Worm (Caenorhabditis elegans) whole organism, midembryonic: ENCODE results near the gene D1086.12.

Experiments
- flt-1 ChIP-seq: fragments of 200-800 bp; sonication (Bioruptor generic); IDR thresholded peaks from 2 replicates; pipeline ENCODE4 v1.3.6; 2022; ENCODE audit warnings: missing genetic modification characterization, missing compliant biosample characterization
- klf-2 ChIP-seq: fragments of 200-800 bp; sonication (Bioruptor generic); conservative IDR thresholded peaks from 2 replicates; pipeline ENCODE4 v1.3.6; 2022; ENCODE audit warnings: missing genetic modification reagents, missing genetic modification characterization, missing compliant biosample characterization
- ref-1 ChIP-seq: fragments of 200-800 bp; sonication (Bioruptor generic); conservative IDR thresholded peaks from 2 replicates; pipeline ENCODE4 v1.3.6; 2022; ENCODE audit warnings: missing genetic modification reagents, missing genetic modification characterization, missing compliant biosample characterization
- tab-1 ChIP-seq: fragments of 200-800 bp; sonication (Bioruptor generic); IDR thresholded peaks from 2 replicates; pipeline ENCODE4 v1.3.6; 2022; ENCODE audit warnings: missing genetic modification characterization, missing compliant biosample characterization

DNA sequence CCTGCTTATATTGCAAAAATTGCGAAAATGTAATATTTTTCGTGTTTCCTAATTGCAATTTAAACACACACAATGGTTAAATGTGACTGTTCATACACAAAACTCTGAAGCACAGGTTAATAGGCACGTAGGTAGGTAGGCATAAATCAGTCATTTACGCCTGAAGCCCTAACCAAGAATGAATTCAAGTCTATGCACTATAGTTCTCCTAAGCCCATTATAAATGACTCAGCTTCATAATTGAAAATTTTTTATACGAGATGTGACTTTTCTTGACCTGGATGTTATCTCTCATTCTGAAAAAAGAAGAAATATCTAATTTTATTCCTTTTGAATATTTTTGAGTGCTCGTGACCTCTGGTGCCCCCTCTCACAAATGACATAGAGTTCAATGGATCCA lies 40.9 kb downstream of the D1086.12 start:
- TF ChIP-seq tab-1 (GFP tag; lab: Robert Waterston, UW) (no peak), klf-2 (no peak), ref-1 (GFP tag; lab: Robert Waterston, UW) (no peak), flt-1 (no peak)
